Worm (Caenorhabditis elegans) whole organism, dauer: Measurements from ENCODE around the gene C23F12.4.

Source experiments
- unc-62 ChIP-seq: sonication (generic microtip); optimal IDR thresholded peaks from 2 replicates; lab custom pipeline; 2017; ENCODE audit warnings: missing biosample characterization, missing genetic modification reagents, missing genetic modification characterization

C23F12.4 gene

DNA sequence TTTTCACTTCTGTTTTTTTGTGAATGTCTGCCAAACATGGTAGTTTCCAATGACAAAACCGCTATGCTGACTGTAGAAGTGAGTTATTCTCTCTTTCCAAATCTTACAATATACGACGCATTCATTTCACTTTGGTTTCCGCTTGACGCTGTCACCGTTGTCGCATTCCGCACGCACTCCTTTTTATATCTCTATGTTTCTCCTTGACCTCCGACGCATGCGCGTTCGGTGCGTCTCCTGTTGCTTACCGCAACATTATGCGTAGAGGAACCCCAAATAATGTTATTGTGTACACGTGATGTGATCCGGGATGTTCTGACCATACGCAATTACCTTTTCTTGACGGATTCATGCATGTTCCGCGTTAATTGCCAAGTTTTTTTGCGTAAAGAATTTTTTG is 14.8 kb downstream of the C23F12.4 start:
- no peak for TF ChIP-seq unc-62 (GFP tag; lab: Kevin White, UChicago)

DNA sequence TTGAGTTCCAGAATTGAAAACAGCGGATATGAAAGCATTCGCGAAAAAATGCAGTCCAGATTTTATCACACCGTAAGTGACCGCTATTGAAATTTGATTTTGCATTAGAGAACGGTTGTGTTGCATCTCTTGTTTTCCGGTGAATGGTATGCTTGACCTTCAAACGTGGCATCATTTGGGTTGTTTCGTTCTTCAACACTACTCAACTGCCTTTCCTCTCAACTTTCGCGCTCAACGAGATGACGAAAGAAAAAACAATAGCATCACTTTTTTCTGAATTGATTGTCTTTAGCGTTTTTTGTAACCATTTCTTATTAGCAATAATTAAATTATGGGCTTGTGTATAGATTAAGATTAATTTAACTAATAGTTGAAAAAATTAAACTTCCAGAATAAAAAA is 15.3 kb downstream of the C23F12.4 start:
- TF ChIP-seq unc-62 (GFP tag; lab: Kevin White, UChicago) = no peak

DNA sequence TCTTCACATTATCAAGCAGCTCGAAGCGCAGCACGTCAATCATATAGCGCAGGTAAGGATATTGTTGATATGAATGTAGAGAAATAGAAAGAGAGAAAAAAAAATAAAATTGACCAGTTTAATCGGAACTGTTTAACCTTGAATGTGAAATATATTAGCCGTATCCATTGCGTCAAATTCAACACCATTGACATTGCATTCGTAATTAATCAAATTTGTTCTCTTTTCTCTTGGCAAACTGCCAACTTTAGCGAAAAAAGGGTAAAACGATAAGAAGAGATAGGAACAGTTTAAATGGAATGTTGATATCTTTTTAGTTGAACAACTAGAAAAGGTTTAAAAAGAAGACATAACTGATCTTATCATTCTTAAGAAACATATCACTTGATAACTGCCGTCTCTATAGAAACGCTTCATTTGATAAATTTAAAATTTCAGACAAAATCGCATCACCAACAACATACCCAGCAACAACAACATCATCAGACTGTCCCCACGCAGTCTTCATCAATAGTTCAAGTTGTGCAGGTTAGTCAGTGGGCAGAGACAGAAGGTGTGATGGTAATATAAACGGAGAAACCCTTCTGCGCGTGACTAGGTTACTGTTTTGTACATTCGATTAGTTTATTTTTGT is 16.6 kb downstream of the C23F12.4 start:
- TF ChIP-seq unc-62 (GFP tag; lab: Kevin White, UChicago) = no peak

DNA sequence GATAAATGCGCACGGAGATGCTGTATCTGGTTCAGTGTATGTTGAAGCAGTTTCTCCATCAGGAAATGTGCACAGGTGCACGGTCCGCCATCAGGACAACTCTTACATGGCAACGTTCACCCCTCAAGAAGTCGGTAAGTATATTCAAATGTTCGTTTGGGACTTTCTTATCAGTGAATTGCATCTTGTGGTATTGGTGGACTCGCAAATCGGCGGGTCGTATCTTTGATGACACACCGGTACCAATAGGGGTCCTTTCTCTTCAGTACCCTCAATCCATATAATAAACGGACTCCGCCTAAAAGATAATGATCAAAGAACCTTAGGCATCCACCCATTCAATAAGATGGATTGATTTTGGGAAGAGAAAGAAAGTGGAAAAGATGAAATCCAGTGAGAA is 18.8 kb downstream of the C23F12.4 start:
- no peak for TF ChIP-seq unc-62 (GFP tag; lab: Kevin White, UChicago)

DNA sequence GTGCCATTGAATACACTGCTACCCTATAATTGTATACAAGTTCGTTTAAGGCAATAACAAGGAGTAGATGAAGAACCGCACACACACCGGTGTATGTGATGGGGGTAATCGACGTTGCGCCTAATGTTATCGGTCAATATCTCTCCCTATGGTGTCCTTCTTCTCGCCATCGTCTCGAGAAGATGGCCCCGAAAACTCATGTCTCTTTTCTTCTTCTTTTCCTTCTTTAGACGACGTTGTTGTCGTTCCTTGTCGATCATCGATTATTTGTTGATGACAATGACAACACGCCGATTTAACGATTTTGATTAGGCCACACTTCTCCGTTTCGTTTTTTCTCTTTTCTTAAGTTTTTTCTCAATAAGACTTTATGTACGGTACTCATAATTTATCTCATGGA is 22.0 kb downstream of the C23F12.4 start:
- no peak for TF ChIP-seq unc-62 (GFP tag; lab: Kevin White, UChicago)

DNA sequence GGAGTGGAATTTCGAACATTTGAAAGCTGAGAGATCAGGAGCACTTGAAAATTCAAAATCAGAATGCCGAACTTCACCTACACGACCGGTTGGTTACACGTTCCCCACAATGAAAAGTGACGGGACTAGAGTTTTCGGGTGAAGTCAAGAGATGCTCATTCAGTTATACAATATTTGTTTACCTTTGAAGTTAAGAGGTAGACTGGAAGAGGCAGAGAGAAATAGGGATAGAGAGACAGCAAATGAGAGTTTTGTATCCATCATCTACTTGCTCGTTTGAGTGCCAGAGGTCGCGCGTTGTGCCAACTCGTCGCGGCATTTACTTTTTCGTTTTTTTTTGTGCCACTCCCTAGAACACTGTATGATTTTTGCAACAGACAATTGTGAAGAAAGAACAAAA is 23.6 kb downstream of the C23F12.4 start:
- TF ChIP-seq unc-62 (GFP tag; lab: Kevin White, UChicago) = no peak

DNA sequence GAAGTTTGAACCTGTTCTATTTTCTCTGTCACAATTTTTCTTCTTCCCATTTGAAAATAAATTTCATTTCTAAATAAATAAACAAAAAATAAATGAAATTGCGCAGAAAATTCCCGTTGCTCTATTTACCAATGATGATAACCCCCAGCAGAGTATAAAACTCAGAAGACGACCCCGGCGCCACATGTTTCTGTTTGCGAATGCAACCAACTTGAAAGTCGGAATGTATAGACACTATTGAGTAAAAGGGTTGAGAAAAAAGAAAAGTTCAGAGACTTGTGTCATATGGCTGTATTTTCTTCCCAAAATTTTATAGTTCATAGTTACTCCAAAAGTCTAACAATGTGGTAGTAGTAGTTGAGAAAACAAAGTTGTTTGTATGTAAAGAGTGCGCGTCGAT is 24.5 kb downstream of the C23F12.4 start:
- no peak for TF ChIP-seq unc-62 (GFP tag; lab: Kevin White, UChicago)

DNA sequence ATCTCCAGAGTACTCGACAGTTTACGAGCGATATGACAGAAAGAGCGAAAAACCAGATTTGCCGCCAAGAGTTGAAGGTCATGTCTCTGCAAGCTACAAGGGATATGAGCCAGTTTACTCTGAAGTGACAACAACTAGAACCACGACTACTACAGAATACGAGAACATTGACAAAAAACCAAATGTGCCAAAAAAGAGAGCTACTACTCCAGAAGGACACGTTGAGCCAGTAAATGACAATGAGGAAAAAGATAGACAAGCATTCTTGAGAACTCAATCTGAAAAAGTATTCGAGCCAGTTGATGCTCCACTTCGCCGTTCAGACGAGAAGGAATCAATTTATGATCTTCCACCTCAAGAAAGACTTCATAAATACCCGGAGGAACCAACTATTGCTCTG is 30.2 kb downstream of the C23F12.4 start:
- TF ChIP-seq unc-62 (GFP tag; lab: Kevin White, UChicago) = no peak

DNA sequence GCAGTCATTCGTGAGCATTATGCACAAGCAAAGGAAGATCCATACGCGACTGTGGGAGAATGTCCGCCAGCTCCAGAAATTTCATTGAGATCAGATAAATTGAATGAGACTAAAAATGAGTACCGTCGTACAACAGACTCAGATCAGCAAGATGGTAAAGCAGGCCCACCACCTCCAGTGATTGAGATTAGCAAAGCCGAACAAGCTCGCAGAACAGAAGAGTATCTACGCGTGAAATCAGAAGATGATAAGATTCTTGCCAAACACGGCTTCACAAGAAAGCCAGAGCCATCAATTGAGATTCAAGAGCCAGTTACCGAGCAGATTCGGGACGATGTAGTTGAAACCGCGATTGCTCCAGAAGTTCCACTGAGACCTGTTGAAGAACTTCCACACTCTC is 30.8 kb downstream of the C23F12.4 start:
- no peak for TF ChIP-seq unc-62 (GFP tag; lab: Kevin White, UChicago)

DNA sequence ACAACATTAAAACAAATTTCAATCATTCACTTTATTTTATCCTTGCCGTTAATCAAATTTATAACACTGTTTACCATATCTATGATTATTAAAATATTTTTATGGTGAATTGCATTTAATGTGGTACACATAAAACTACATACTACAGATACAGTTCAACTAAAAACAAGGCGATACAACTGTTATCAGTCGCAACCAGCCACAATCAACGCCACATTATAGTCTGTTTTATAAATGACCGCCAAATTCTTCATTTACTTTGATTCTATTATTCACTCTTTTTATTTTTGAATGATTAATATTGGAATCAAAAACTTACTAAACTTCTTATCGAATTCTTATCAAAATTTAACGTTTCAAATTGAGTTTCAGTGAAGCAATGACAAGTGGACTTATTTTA is 40.9 kb downstream of the C23F12.4 start, which contains the start of gene B0272.4:
Gene B0272.4 (plus strand): TSS at position 373 of the 400 bp plus-strand sequence.
- TF ChIP-seq unc-62 (GFP tag; lab: Kevin White, UChicago) = no peak

DNA sequence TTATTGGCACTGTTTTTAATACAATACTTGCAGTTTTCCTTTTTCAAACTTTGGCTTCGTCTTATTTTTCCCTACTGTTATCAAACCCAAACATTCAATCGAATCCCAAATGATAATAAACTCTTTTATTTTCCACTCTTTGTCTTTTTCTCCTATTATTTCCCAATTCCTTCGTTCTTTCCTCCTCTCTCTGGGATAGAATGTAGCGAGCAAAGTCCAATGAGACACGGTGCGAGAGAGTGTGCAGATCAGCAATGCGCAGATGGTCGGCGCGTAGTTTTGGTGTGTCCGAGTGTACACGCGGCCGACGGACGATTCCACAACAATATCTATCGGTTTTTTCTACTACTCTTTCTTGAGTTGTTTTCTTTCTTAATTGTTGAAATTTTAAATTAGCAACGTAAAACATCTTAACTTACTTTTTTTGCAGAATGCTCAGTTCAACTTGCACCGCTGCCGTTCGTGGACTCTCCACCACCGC is 43.9 kb downstream of the C23F12.4 start, which contains the start of gene B0272.3:
Gene B0272.3 (plus strand): TSS at position 431 of the 481 bp plus-strand sequence.
- TF ChIP-seq unc-62 (GFP tag; lab: Kevin White, UChicago) = no peak

DNA sequence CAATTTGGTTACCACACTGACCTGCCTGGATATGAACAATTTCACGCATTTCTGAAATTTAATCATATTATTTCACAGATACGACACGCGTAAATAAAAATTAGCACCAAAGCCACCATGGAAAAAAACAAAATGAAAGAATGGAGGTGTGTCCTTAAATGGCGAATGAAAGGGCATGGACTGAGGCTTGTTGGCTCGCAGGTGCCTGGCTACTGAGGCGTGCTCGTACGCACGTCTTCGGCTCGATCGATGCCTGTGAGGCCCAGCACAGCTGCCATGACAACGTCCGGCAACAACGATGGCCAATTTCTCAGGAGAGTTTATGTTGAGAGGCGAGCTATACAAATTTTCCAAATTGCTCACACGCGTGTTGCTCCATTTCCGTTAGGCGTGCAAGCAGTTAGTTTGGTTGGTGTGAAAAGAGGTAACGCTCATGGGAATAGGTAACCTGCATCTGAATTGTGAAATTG is 49.7 kb downstream of the C23F12.4 start, which contains the start of gene tbb-4:
Gene tbb-4 (minus strand): TSS at position 51 of the 470 bp plus-strand sequence.
- TF ChIP-seq unc-62 (GFP tag; lab: Kevin White, UChicago) = no peak
